Fruit fly (Drosophila melanogaster): Measurements from ENCODE around the gene Shmt.

- TF ChIP-seq CG4496 (GFP tag; IDR thresholded peaks at IDR 0.05) (peak; percentile 83), CG12605 (GFP tag; IDR thresholded peaks at IDR 0.05) (no peak; the same call in none of the 2 replicates)
These were observed 24.7 kb downstream of the Shmt start for dm6 chrX:5891666-5892444.

Measured in whole organism, pupa.